Worm (Caenorhabditis elegans) whole organism, young adult: ENCODE data around the gene ZK1098.9.

Source experiments
- B0336.3 ChIP-seq: fragments of 200-800 bp; sonication (Bioruptor generic); IDR thresholded peaks from 2 replicates; pipeline ENCODE4 v1.3.6; 2022; ENCODE audit warnings: missing genetic modification characterization, missing compliant biosample characterization
- C06A6.2 ChIP-seq: fragments of 200-800 bp; sonication (Bioruptor generic); conservative IDR thresholded peaks from 2 replicates; pipeline ENCODE4 v1.3.6; 2022; ENCODE audit warnings: missing genetic modification characterization, missing compliant biosample characterization
- F33H1.4 ChIP-seq: fragments of 200-800 bp; sonication (Bioruptor generic); IDR thresholded peaks from 2 replicates; pipeline ENCODE4 v1.3.6; 2022; ENCODE audit warnings: missing genetic modification reagents, missing genetic modification characterization, missing compliant biosample characterization
- F49E8.2 ChIP-seq: sonication (generic microtip); optimal IDR thresholded peaks from 3 replicates; lab custom pipeline; 2017; ENCODE audit warnings: missing genetic modification characterization, mild to moderate bottlenecking, missing compliant biosample characterization, antibody characterized with exemption, moderate library complexity; ENCODE audit not compliant: insufficient read depth
- F57A8.1 ChIP-seq: fragments of 200-800 bp; sonication (Bioruptor generic); optimal IDR thresholded peaks from 2 replicates; lab custom pipeline; 2018; ENCODE audit warnings: mild to moderate bottlenecking, missing genetic modification characterization, moderate library complexity, missing compliant biosample characterization
- F57C9.4 ChIP-seq: sonication (generic microtip); optimal IDR thresholded peaks from 2 replicates; lab custom pipeline; 2017; ENCODE audit warnings: mild to moderate bottlenecking, missing genetic modification characterization, missing compliant biosample characterization
- K11D2.4 ChIP-seq: fragments of 200-800 bp; sonication (Bioruptor generic); IDR thresholded peaks from 2 replicates; pipeline ENCODE4 v1.3.6; 2022; ENCODE audit warnings: missing genetic modification reagents, missing genetic modification characterization, missing compliant biosample characterization
- Y53F4B.3 ChIP-seq: fragments of 200-800 bp; sonication (Bioruptor generic); IDR thresholded peaks from 2 replicates; pipeline ENCODE4 v1.3.6; 2022; ENCODE audit warnings: missing genetic modification reagents, missing genetic modification characterization, missing compliant biosample characterization
- Y67H2A.10 ChIP-seq: fragments of 200-800 bp; sonication (Bioruptor generic); conservative IDR thresholded peaks from 2 replicates; pipeline ENCODE4 v1.3.6; 2022; ENCODE audit warnings: missing genetic modification reagents, missing genetic modification characterization, missing compliant biosample characterization
- ZK185.1 ChIP-seq: sonication (generic microtip); optimal IDR thresholded peaks from 2 replicates; lab custom pipeline; 2016; ENCODE audit warnings: mild to moderate bottlenecking, missing genetic modification characterization, missing compliant biosample characterization; ENCODE audit not compliant: poor library complexity, severe bottlenecking
- ama-1 ChIP-seq, 3 experiments: fragments of 150-350 bp in 1 of 3; sonication (generic microtip) in 2 of 3; optimal IDR thresholded peaks; 2 replicates each; lab custom pipeline; 2014 to 2018; ENCODE audit warnings: missing biosample characterization in 2 of 3, missing genetic modification characterization in 2 of 3, missing genetic modification reagents in 2 of 3
- atf-7 ChIP-seq: sonication (generic microtip); optimal IDR thresholded peaks from 2 replicates; lab custom pipeline; 2017; ENCODE audit warnings: mild to moderate bottlenecking, missing genetic modification characterization, missing compliant biosample characterization
- attf-3 ChIP-seq: fragments of 200-800 bp; sonication (Bioruptor generic); conservative IDR thresholded peaks from 2 replicates; pipeline ENCODE4 v1.3.6; 2022; ENCODE audit warnings: missing genetic modification reagents, missing genetic modification characterization, missing compliant biosample characterization
- attf-5 ChIP-seq: fragments of 200-800 bp; sonication (Bioruptor generic); optimal IDR thresholded peaks from 2 replicates; lab custom pipeline; 2018; ENCODE audit warnings: mild to moderate bottlenecking, missing genetic modification characterization, missing compliant biosample characterization
- bed-2 ChIP-seq: fragments of 200-800 bp; sonication (Bioruptor generic); IDR thresholded peaks from 2 replicates; pipeline ENCODE4 v1.3.6; 2022; ENCODE audit warnings: missing genetic modification reagents, missing genetic modification characterization, missing compliant biosample characterization
- ceh-100 ChIP-seq: fragments of 200-800 bp; sonication (Bioruptor generic); IDR thresholded peaks from 2 replicates; pipeline ENCODE4 v1.3.6; 2022; ENCODE audit warnings: missing genetic modification reagents, missing genetic modification characterization, missing compliant biosample characterization
- ceh-27 ChIP-seq: fragments of 200-800 bp; sonication (Bioruptor generic); optimal IDR thresholded peaks from 2 replicates; lab custom pipeline; 2018; ENCODE audit warnings: mild to moderate bottlenecking, missing genetic modification characterization, moderate library complexity, missing compliant biosample characterization
- dox-1 ChIP-seq: fragments of 200-800 bp; sonication (Bioruptor generic); IDR thresholded peaks from 2 replicates; pipeline ENCODE4 v1.3.6; 2022; ENCODE audit warnings: missing genetic modification reagents, missing genetic modification characterization, missing compliant biosample characterization
- dpff-1 ChIP-seq: sonication (generic microtip); optimal IDR thresholded peaks from 2 replicates; lab custom pipeline; 2017; ENCODE audit warnings: mild to moderate bottlenecking, missing genetic modification characterization, missing compliant biosample characterization
- ekl-4 ChIP-seq: fragments of 200-800 bp; sonication (Bioruptor generic); IDR thresholded peaks from 2 replicates; pipeline ENCODE4 v1.3.6; 2022; ENCODE audit warnings: missing genetic modification reagents, missing genetic modification characterization, missing compliant biosample characterization
- hmg-1.2 ChIP-seq: fragments of 200-800 bp; sonication (Bioruptor generic); IDR thresholded peaks from 2 replicates; pipeline ENCODE4 v1.3.6; 2022; ENCODE audit warnings: missing genetic modification reagents, missing genetic modification characterization, missing compliant biosample characterization
- let-526 ChIP-seq: fragments of 200-800 bp; sonication (Bioruptor generic); IDR thresholded peaks from 2 replicates; pipeline ENCODE4 v1.3.6; 2022; ENCODE audit warnings: missing genetic modification reagents, missing genetic modification characterization, missing compliant biosample characterization
- let-607 ChIP-seq, 2 experiments: fragments of 200-800 bp in 1 of 2; sonication (Bioruptor generic) in 1 of 2; sonication (generic microtip) in 1 of 2; optimal IDR thresholded peaks; 2 replicates each; lab custom pipeline; 2016 to 2018; ENCODE audit warnings: mild to moderate bottlenecking in 2 of 2, missing compliant biosample characterization in 2 of 2, missing genetic modification characterization in 2 of 2, moderate library complexity in 2 of 2, missing genotype in 1 of 2
- lin-26 ChIP-seq: fragments of 200-800 bp; sonication (Bioruptor generic); IDR thresholded peaks from 2 replicates; pipeline ENCODE4 v1.3.6; 2022; ENCODE audit warnings: missing genetic modification reagents, missing genetic modification characterization, missing compliant biosample characterization
- lin-40 ChIP-seq: sonication (generic microtip); optimal IDR thresholded peaks from 2 replicates; lab custom pipeline; 2016; ENCODE audit warnings: missing genetic modification characterization, mild to moderate bottlenecking, missing compliant biosample characterization, missing genotype, missing genetic modification reagents
- lsy-27 ChIP-seq: sonication (generic microtip); optimal IDR thresholded peaks from 2 replicates; lab custom pipeline; 2017; ENCODE audit warnings: missing genetic modification characterization, mild to moderate bottlenecking, missing compliant biosample characterization, antibody characterized with exemption, missing genotype, borderline replicate concordance; ENCODE audit not compliant: insufficient read depth
- madf-8 ChIP-seq: fragments of 200-800 bp; sonication (Bioruptor generic); conservative IDR thresholded peaks from 2 replicates; pipeline ENCODE4 v1.3.6; 2022; ENCODE audit warnings: missing genetic modification reagents, missing genetic modification characterization, missing compliant biosample characterization
- mes-4 ChIP-seq: sonication (generic microtip); optimal IDR thresholded peaks from 2 replicates; lab custom pipeline; 2016; ENCODE audit warnings: missing genotype, missing genetic modification characterization, missing compliant biosample characterization
- nfya-1 ChIP-seq: sonication (generic microtip); optimal IDR thresholded peaks from 2 replicates; lab custom pipeline; 2017; ENCODE audit warnings: antibody characterized with exemption, missing compliant biosample characterization, missing genetic modification characterization, borderline replicate concordance; ENCODE audit not compliant: insufficient read depth
- nfyb-1 ChIP-seq: fragments of 200-800 bp; sonication (Bioruptor generic); IDR thresholded peaks from 2 replicates; pipeline ENCODE4 v1.3.6; 2022; ENCODE audit warnings: missing genetic modification reagents, missing genetic modification characterization, missing compliant biosample characterization
- nhr-80 ChIP-seq: sonication (generic microtip); optimal IDR thresholded peaks from 2 replicates; lab custom pipeline; 2016; ENCODE audit warnings: missing genetic modification characterization, missing compliant biosample characterization
- pbrm-1 ChIP-seq: fragments of 200-800 bp; sonication (Bioruptor generic); IDR thresholded peaks from 2 replicates; pipeline ENCODE4 v1.3.6; 2022; ENCODE audit warnings: missing genetic modification reagents, missing genetic modification characterization, missing compliant biosample characterization
- rpc-1 ChIP-seq, 2 experiments: fragments of 150-350 bp in 1 of 2; sonication (generic microtip) in 1 of 2; optimal IDR thresholded peaks; 2 replicates each; lab custom pipeline; 2014 to 2018; ENCODE audit warnings: missing biosample characterization in 1 of 2, missing genetic modification characterization in 1 of 2, missing genetic modification reagents in 1 of 2, missing genotype in 1 of 2
- snpc-1.3 ChIP-seq: sonication (generic microtip); optimal IDR thresholded peaks from 2 replicates; lab custom pipeline; 2017; ENCODE audit warnings: missing genetic modification characterization, mild to moderate bottlenecking, missing compliant biosample characterization, antibody characterized with exemption, moderate library complexity, missing genotype, missing genetic modification reagents; ENCODE audit not compliant: insufficient read depth
- somi-1 ChIP-seq: fragments of 200-800 bp; sonication (Bioruptor generic); optimal IDR thresholded peaks from 2 replicates; lab custom pipeline; 2018; ENCODE audit warnings: mild to moderate bottlenecking, missing genetic modification characterization, missing compliant biosample characterization
- tbp1 ChIP-seq: fragments of 200-800 bp; sonication (Bioruptor generic); optimal IDR thresholded peaks from 2 replicates; lab custom pipeline; 2018; ENCODE audit warnings: mild to moderate bottlenecking, missing genetic modification characterization, missing compliant biosample characterization
- tbx-9 ChIP-seq: sonication (generic microtip); optimal IDR thresholded peaks from 2 replicates; lab custom pipeline; 2016; ENCODE audit warnings: borderline replicate concordance, missing genetic modification characterization, inconsistent platforms, missing compliant biosample characterization
- tlf-1 ChIP-seq: fragments of 200-800 bp; sonication (Bioruptor generic); optimal IDR thresholded peaks from 2 replicates; lab custom pipeline; 2018; ENCODE audit warnings: mild to moderate bottlenecking, missing genetic modification characterization, missing compliant biosample characterization
- unc-130 ChIP-seq: sonication (generic microtip); optimal IDR thresholded peaks from 2 replicates; lab custom pipeline; 2016; ENCODE audit warnings: missing genetic modification reagents, missing genetic modification characterization, missing compliant biosample characterization
- xnd-1 ChIP-seq: sonication (generic microtip); optimal IDR thresholded peaks from 2 replicates; lab custom pipeline; 2016; ENCODE audit warnings: missing genotype, missing genetic modification reagents, missing genetic modification characterization, missing compliant biosample characterization
- zim-3 ChIP-seq: sonication (generic microtip); optimal IDR thresholded peaks from 2 replicates; lab custom pipeline; 2017; ENCODE audit warnings: mild to moderate bottlenecking, missing genetic modification characterization, moderate library complexity, missing compliant biosample characterization
- ztf-18 ChIP-seq: sonication (generic microtip); optimal IDR thresholded peaks from 2 replicates; lab custom pipeline; 2016; ENCODE audit warnings: missing genotype, mild to moderate bottlenecking, missing genetic modification characterization, missing compliant biosample characterization
- ztf-25 ChIP-seq: fragments of 200-800 bp; sonication (Bioruptor generic); IDR thresholded peaks from 2 replicates; pipeline ENCODE4 v1.3.6; 2022; ENCODE audit warnings: missing genetic modification reagents, missing genetic modification characterization, missing compliant biosample characterization

Gene ZK1098.9

DNA sequence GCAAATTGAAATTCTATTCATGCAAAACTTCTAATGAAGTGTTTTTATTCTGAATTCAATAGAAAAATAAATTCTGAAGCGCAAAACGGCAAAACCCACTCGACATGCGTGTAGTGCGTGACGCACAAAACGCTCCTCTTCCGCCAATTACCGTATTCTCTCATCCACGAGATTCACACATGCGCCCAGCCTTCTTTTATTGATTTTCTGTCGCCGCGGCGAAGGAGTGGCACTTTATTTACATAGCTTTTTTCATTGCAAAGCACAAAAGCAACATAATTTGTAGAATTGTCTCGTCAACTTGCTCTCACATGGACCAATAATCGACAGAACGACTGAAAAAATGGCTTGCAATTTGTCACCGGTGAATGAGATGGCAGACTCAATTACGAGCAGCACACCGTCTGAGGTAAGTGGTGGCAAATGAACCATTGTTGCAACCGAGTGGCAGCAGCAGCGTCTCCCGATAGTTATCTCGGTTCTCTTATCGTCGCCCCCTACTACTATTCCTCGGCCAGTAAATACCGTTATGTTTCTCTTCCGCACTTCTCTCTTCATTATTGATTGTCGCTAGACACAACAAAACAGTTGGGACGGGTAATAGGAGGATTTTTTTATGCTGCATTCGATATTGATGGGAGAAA, 1.9 kb downstream of the ZK1098.9 start, which contains the start of gene unc-16 (continued):
- no peak for TF ChIP-seq unc-130
- peak; percentile 80 for TF ChIP-seq dox-1 (GFP tag; lab: Robert Waterston, UW)
- TF ChIP-seq ceh-100 (GFP tag; lab: Robert Waterston, UW): peak; percentile 51
- no peak for TF ChIP-seq ztf-25 (GFP tag; lab: Robert Waterston, UW)
- TF ChIP-seq nfyb-1 (GFP tag; lab: Robert Waterston, UW): peak; percentile 85; the same call in 1 of the 2 replicates
- TF ChIP-seq Y67H2A.10 (GFP tag; lab: Robert Waterston, UW): peak; percentile 64; the same call in 1 of the 2 replicates
- 0 out of 2 replicates have a peak, but pooled peaks have one; percentile 31 for TF ChIP-seq C06A6.2 (GFP tag; lab: Robert Waterston, UW)
- peak; percentile 89 for TF ChIP-seq attf-5 (GFP tag; lab: Kevin White, UChicago)
- TF ChIP-seq attf-3 (GFP tag; lab: Robert Waterston, UW): peak; percentile 59
- no peak for TF ChIP-seq F57A8.1 (GFP tag; lab: Kevin White, UChicago)
- peak; percentile 87 for TF ChIP-seq K11D2.4 (GFP tag; lab: Robert Waterston, UW)
- TF ChIP-seq ama-1 (optimal IDR thresholded peaks at IDR 0.05; lab: Kevin White, UChicago): peak; percentile 25
- no peak for TF ChIP-seq ama-1 (GFP tag; optimal IDR thresholded peaks at IDR 0.05; lab: Kevin White, UChicago)
- peak; percentile 40 for TF ChIP-seq madf-8 (GFP tag; lab: Robert Waterston, UW)
- no peak for TF ChIP-seq dpff-1 (tag; lab: Kevin White, UChicago)
- TF ChIP-seq ztf-18 (tag; lab: Kevin White, UChicago): peak; percentile 54
- TF ChIP-seq B0336.3 (GFP tag; lab: Robert Waterston, UW): peak; percentile 59
- TF ChIP-seq F33H1.4 (GFP tag; lab: Robert Waterston, UW): peak; percentile 50; the same call in 1 of the 2 replicates
- no peak for TF ChIP-seq xnd-1 (tag; lab: Kevin White, UChicago)
- TF ChIP-seq tbp1 (GFP tag; lab: Kevin White, UChicago): peak; percentile 42
- no peak for TF ChIP-seq bed-2
- TF ChIP-seq mes-4 (tag; lab: Kevin White, UChicago): no peak
- TF ChIP-seq tbx-9: no peak
- TF ChIP-seq somi-1 (GFP tag; lab: Kevin White, UChicago): no peak
- peak; percentile 33; the same call in 1 of the 2 replicates for TF ChIP-seq hmg-1.2 (GFP tag; lab: Robert Waterston, UW)
- peak; percentile 72 for TF ChIP-seq pbrm-1
- peak; percentile 28 for TF ChIP-seq tlf-1 (GFP tag; lab: Kevin White, UChicago)
- no peak for TF ChIP-seq F57C9.4 (tag; lab: Kevin White, UChicago)
- peak; percentile 26; the same call in 1 of the 2 replicates for TF ChIP-seq lin-26 (GFP tag; lab: Robert Waterston, UW)
- TF ChIP-seq let-526 (GFP tag; lab: Robert Waterston, UW): no peak; the same call in 1 of the 2 replicates
- TF ChIP-seq rpc-1 (optimal IDR thresholded peaks at IDR 0.05; lab: Kevin White, UChicago): peak; percentile 13
- TF ChIP-seq rpc-1 (tag; optimal IDR thresholded peaks at IDR 0.05; lab: Kevin White, UChicago): no peak
- no peak for TF ChIP-seq atf-7 (tag; lab: Kevin White, UChicago)
- TF ChIP-seq lsy-27 (tag; lab: Kevin White, UChicago): no peak
- TF ChIP-seq snpc-1.3: no peak
- TF ChIP-seq nfya-1 (tag; lab: Kevin White, UChicago): no peak
- TF ChIP-seq ekl-4 (GFP tag; lab: Robert Waterston, UW): peak; percentile 84
- TF ChIP-seq let-607 (tag; optimal IDR thresholded peaks at IDR 0.05; lab: Kevin White, UChicago): peak; percentile 51 to 58
- no peak for TF ChIP-seq Y53F4B.3 (GFP tag; lab: Robert Waterston, UW)
- peak; percentile 65 for TF ChIP-seq ZK185.1 (tag; lab: Kevin White, UChicago)
- TF ChIP-seq zim-3: no peak
- peak; percentile 70 for TF ChIP-seq nhr-80 (tag; lab: Kevin White, UChicago)
- no peak for TF ChIP-seq F49E8.2 (tag; lab: Kevin White, UChicago)
- peak; percentile 85 for TF ChIP-seq lin-40 (tag; lab: Kevin White, UChicago)
- peak; percentile 88 for TF ChIP-seq ceh-27 (GFP tag; lab: Kevin White, UChicago)
